Worm (Caenorhabditis elegans): Measurements from ENCODE around the gene C39F7.5.

C39F7.5 gene

DNA sequence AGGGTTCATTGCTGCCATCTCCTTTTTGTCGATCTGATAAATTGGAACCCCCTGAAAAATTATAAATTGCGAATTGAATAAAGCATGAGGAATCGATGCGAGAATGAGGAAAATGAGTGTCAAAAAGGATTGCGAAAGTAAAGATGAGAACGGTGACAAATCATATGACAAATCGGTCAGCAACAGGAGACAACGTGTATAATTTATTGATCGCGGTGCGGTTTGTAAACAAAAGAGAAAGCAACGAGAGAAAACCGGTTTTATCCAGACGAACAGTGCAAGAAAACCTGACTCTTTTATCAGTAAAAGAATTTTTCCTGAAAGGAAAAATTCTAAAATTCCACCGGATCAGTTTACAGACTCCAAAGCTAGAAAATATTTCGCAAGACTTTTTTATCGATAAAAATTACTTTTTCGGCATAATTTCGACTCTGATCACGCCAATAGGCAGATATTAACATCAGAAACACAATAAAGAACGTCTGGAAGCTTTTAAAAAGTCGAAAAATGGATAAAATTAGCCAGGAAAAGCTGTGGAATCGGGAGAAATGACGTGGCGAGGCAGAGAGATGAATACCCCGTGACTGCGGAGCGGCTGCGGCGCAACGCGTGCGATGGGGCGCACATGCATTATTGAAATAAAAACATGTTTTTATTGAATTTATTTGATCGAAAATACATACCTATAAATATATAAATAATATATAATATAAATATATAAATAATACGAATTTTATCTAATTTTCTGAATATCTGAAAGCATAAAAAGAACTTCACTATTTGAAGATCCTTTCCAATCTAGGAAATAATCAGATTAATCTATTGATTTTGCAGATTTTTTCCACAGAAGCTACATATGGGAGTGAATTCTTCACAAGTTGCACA is at the start of gene C39F7.5, which contains the start of gene rab-1:
TSS of gene C39F7.5 (plus strand) at position 835 of the 885 bp plus-strand sequence.
TSS of gene rab-1 (minus strand) at position 51 of the 885 bp plus-strand sequence.
- no peak for TF ChIP-seq unc-62 (GFP tag; optimal IDR thresholded peaks at IDR 0.05)

DNA sequence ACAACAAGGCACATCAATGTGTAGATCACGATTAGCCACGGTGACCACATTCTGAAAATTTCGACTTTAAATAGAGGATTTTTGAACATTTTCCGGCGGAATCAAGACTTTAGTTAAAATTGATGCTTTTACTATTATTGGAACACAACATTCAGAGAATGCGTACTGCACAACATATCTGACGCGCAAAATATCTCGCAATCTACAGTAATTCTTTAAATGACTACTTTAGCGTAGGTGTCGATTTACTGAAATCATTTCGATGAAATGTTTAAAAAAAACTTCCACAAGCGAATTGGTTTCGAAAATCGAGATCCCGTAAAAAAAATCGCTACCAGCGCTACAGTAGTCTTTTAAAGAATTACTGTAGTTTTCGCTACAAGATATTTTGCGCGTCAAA is 44.1 kb upstream of the C39F7.5 start, which contains the start of gene Y50D4A.10:
TSS of gene Y50D4A.10 (minus strand) at position 57 of the 400 bp plus-strand sequence.
- TF ChIP-seq unc-62 (GFP tag; optimal IDR thresholded peaks at IDR 0.05): no peak

ce11 chrV:1223559-1223958 is 41.0 kb upstream of the C39F7.5 start:
- TF ChIP-seq unc-62 (GFP tag; optimal IDR thresholded peaks at IDR 0.05): no peak

ce11 chrV:1226239-1226638 is 38.3 kb upstream of the C39F7.5 start:
- TF ChIP-seq unc-62 (GFP tag; optimal IDR thresholded peaks at IDR 0.05): no peak

DNA sequence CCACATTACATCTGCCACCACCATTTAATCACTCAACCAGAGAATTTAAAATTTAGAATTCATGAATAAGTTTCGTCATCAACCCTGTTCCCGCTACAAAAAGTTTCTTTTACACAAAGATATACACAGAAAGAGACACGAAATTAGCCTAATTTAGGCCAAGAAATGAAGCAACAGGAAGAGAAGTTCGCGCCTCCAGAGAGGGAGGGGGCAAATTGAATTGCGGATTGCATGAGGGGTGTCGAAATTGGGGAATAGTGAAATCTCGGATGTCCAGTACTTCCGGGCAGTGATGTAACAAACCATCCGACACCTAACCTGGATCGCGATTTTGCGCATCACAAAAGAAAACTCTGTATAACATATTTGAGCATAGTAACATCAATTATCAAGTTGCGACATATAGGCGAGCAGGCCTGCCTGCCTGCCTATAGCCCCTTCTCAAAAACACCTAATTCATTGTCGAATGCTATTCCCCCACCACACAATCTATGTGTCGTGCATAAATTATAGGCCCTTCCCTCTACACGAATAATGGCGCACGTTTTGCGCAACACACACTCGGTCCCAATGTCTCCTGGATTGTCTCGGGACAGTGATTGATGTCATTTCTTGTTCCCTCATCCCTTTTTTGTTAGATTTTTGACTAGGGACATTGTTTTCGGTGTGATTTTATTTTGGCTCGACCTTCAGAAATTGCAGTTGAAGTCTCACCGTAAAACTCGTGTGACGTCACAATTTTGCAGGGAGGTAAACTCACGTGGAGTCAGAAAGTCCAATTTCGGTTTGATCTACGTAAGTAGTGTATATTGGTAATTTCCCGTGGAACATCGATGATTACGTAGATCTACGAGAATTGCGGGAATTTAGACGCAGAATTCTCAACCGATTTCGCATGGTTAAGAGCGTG is 36.6 kb upstream of the C39F7.5 start:
- no peak for TF ChIP-seq unc-62 (GFP tag; optimal IDR thresholded peaks at IDR 0.05)

- no peak for TF ChIP-seq unc-62 (GFP tag; optimal IDR thresholded peaks at IDR 0.05)
These were observed 35.5 kb upstream of the C39F7.5 start for ce11 chrV:1228884-1229662.

ce11 chrV:1230540-1230939 is 34.0 kb upstream of the C39F7.5 start:
- no peak for TF ChIP-seq unc-62 (GFP tag; optimal IDR thresholded peaks at IDR 0.05)

DNA sequence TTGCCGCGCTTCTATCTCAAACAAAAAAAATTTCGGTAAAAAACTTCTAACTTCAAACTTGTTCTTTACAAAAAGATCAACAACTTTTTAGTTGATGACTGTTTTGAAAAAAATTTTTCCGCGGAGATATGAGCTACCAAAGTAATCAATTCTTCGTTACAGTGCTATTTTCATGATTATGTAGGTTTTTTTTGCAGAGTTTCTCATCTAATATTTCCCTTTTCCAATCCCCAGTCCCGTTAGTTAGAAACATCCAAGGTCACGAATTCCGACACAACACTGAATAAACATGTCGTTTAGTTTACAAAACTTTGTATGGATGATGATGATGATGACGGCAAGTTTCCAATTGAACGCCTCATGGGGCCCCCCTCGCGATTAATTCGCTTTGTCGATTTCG is 32.0 kb upstream of the C39F7.5 start:
- no peak for TF ChIP-seq unc-62 (GFP tag; optimal IDR thresholded peaks at IDR 0.05)

DNA sequence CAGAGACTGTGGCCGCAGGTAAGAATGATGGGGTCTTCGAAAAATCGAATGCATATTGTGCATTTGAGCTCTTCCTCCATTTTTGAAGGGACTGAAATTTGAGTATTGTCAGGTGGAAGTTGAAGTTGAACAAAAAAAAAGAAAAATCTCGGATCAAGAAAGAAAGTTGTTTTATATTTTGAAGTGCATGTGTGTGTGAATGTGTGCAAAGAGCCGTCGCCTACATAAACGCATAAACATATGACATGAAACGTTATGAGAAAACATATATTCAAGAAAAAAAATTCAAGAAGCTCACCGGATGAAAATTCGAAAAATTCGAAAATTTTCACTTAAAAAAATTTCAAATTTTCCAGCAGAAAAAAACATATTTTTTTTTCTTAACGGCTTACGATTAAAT is 29.2 kb upstream of the C39F7.5 start, which contains the start of gene madd-2:
TSS of gene madd-2 (minus strand) at position 101 of the 400 bp plus-strand sequence.
- no peak for TF ChIP-seq unc-62 (GFP tag; optimal IDR thresholded peaks at IDR 0.05)

DNA sequence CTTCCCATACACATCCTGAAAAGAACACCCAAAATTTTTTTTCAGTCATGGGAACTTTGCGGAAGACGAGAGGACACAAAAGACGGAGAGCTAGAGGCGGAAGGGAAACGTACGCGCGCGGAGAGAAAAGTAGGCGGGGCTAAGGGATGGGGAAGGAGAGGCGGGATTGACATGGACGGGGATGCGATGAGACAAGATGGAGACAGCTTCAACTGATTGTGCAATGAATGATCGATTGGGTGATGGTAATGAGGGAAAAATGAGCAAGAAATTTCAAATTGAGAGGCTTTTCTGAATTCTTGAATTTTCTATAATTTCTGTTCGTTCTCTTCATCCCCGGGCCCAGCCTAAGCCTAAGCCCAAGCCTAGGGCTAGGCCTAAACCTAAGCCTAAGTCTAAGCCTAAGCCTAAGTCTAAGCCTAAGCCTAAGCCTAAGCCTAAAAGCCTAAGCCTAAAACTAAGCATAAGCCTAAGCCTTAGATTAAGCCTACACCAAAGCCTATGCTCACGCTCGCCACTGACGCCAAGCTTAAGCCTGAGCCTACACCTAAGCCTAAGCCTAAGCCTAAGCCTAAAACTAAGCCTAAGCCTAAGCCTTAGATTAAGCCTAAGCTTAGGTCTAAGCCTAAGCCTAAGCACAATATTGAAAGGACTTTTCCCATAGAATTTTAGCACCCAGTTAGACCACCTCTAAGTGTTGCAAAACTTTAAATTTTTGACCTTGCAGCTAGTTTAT is 28.1 kb upstream of the C39F7.5 start:
- no peak for TF ChIP-seq unc-62 (GFP tag; optimal IDR thresholded peaks at IDR 0.05)

- no peak for TF ChIP-seq unc-62 (GFP tag; optimal IDR thresholded peaks at IDR 0.05)
These were observed 22.1 kb upstream of the C39F7.5 start for ce11 chrV:1242432-1242831.

DNA sequence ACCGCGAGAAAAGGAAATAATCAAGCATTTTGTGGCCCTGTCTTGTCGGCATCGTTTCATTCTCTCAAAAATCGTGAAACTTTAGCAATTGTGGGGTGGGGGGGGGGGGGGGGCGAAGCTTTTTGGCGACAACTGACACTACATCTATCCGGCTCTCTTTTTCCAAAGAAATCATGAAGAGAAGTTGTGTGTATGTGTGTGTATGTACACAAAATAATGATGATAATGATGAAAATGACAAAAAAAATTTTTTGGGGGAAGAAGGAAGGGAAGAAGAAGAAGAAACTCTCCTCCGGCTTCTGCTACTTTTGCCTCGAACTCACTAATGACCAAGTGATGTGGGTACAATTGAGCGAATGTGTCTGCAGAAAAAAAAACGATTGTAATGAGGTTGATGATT is 21.6 kb upstream of the C39F7.5 start:
- no peak for TF ChIP-seq unc-62 (GFP tag; optimal IDR thresholded peaks at IDR 0.05)

- no peak for TF ChIP-seq unc-62 (GFP tag; optimal IDR thresholded peaks at IDR 0.05)
These were observed 20.4 kb upstream of the C39F7.5 start for ce11 chrV:1244021-1244708.

ce11 chrV:1252794-1253193 is 11.8 kb upstream of the C39F7.5 start:
- no peak for TF ChIP-seq unc-62 (GFP tag; optimal IDR thresholded peaks at IDR 0.05)

Data from whole organism, dauer.